Fruit fly (Drosophila melanogaster) whole organism, embryonic: Measurements from ENCODE around the gene CG32700.

Experiments used
- Atf3 ChIP-seq: fragments of 200-800 bp; sonication (Bioruptor generic); optimal IDR thresholded peaks from 3 replicates; lab custom pipeline; 2016; ENCODE audit warnings: missing biosample characterization, missing genetic modification characterization
- B-H1 ChIP-seq: fragments of 200-800 bp; sonication (Bioruptor generic); IDR thresholded peaks from 3 replicates; pipeline ENCODE4 v1.3.6; 2022; ENCODE audit warnings: missing biosample characterization, missing genetic modification characterization
- Bgb ChIP-seq: fragments of 200-800 bp; sonication (Bioruptor generic); IDR thresholded peaks from 2 replicates; pipeline ENCODE4 v1.3.6; 2022; ENCODE audit warnings: missing biosample characterization, missing genetic modification characterization; ENCODE audit not compliant: partially characterized antibody
- CG10979 ChIP-seq: fragments of 200-800 bp; sonication (Bioruptor generic); optimal IDR thresholded peaks from 2 replicates; lab custom pipeline; 2018; ENCODE audit warnings: missing biosample characterization, mild to moderate bottlenecking, missing genetic modification characterization, moderate library complexity
- CG11398 ChIP-seq: fragments of 200-800 bp; sonication (Bioruptor generic); optimal IDR thresholded peaks from 2 replicates; lab custom pipeline; 2016; ENCODE audit warnings: missing biosample characterization, missing genetic modification characterization
- CG12942 ChIP-seq: fragments of 200-800 bp; sonication (Bioruptor generic); optimal IDR thresholded peaks from 3 replicates; lab custom pipeline; 2016; ENCODE audit warnings: missing biosample characterization, missing genetic modification characterization
- CG13775 ChIP-seq: fragments of 200-800 bp; sonication (Bioruptor generic); optimal IDR thresholded peaks from 3 replicates; lab custom pipeline; 2017; ENCODE audit warnings: missing biosample characterization, mild to moderate bottlenecking, missing genetic modification characterization
- CG14441 ChIP-seq: fragments of 200-800 bp; sonication (Bioruptor generic); IDR thresholded peaks from 2 replicates; pipeline ENCODE4 v1.3.6; 2022; ENCODE audit warnings: missing biosample characterization, missing genetic modification characterization
- CG15011 ChIP-seq: fragments of 200-800 bp; sonication (Bioruptor generic); optimal IDR thresholded peaks from 3 replicates; lab custom pipeline; 2018; ENCODE audit warnings: missing biosample characterization, mild to moderate bottlenecking, missing genetic modification characterization
- CG1647 ChIP-seq: fragments of 200-800 bp; sonication (Bioruptor generic); optimal IDR thresholded peaks from 3 replicates; lab custom pipeline; 2016; ENCODE audit warnings: missing biosample characterization, missing genetic modification characterization
- CG17361 ChIP-seq: fragments of 200-800 bp; sonication (Bioruptor generic); IDR thresholded peaks from 3 replicates; pipeline ENCODE4 v1.3.6; 2022; ENCODE audit warnings: missing biosample characterization, missing genetic modification characterization
- CG1792 ChIP-seq: fragments of 200-800 bp; sonication (Bioruptor generic); optimal IDR thresholded peaks from 2 replicates; lab custom pipeline; 2016; ENCODE audit warnings: missing biosample characterization, missing genetic modification characterization
- CG18011 ChIP-seq: fragments of 200-800 bp; sonication (Bioruptor generic); optimal IDR thresholded peaks from 2 replicates; lab custom pipeline; 2017; ENCODE audit warnings: missing biosample characterization, missing genetic modification characterization, mild to moderate bottlenecking, moderate library complexity, missing genotype
- CG18262 ChIP-seq: fragments of 200-800 bp; optimal IDR thresholded peaks from 3 replicates; lab custom pipeline; 2019; ENCODE audit warnings: missing biosample characterization, mild to moderate bottlenecking, missing genetic modification characterization, moderate library complexity
- CG2199 ChIP-seq: fragments of 200-800 bp; sonication (Bioruptor generic); IDR thresholded peaks from 3 replicates; pipeline ENCODE4 v1.3.6; 2022; ENCODE audit warnings: missing biosample characterization, missing genetic modification characterization
- CG42726 ChIP-seq: fragments of 200-800 bp; sonication (Bioruptor generic); IDR thresholded peaks from 2 replicates; pipeline ENCODE4 v1.3.6; 2022; ENCODE audit warnings: missing biosample characterization, missing genetic modification characterization; ENCODE audit not compliant: partially characterized antibody
- CG43689 ChIP-seq: fragments of 200-800 bp; sonication (Bioruptor generic); IDR thresholded peaks from 2 replicates; pipeline ENCODE4 v1.3.6; 2022; ENCODE audit warnings: missing biosample characterization, missing genetic modification characterization
- CG6254 ChIP-seq: fragments of 200-800 bp; sonication (Bioruptor generic); optimal IDR thresholded peaks from 3 replicates; lab custom pipeline; 2017; ENCODE audit warnings: mild to moderate bottlenecking, missing biosample characterization, missing genetic modification reagents, missing genetic modification characterization
- CG6654 ChIP-seq: fragments of 200-800 bp; sonication (Bioruptor generic); optimal IDR thresholded peaks from 2 replicates; lab custom pipeline; 2017; ENCODE audit warnings: missing biosample characterization, mild to moderate bottlenecking, missing genetic modification characterization
- CG8359 ChIP-seq: fragments of 200-800 bp; sonication (Bioruptor generic); optimal IDR thresholded peaks from 2 replicates; lab custom pipeline; 2017; ENCODE audit warnings: missing biosample characterization, mild to moderate bottlenecking, missing genetic modification characterization, borderline replicate concordance
- Camta ChIP-seq: fragments of 200-800 bp; sonication (Bioruptor generic); optimal IDR thresholded peaks from 2 replicates; lab custom pipeline; 2016; ENCODE audit warnings: missing biosample characterization, missing genetic modification characterization
- Dbx ChIP-seq: fragments of 200-800 bp; sonication (Bioruptor generic); IDR thresholded peaks from 3 replicates; pipeline ENCODE4 v1.3.6; 2022; ENCODE audit warnings: missing biosample characterization, missing genetic modification characterization
- Dek ChIP-seq: fragments of 200-800 bp; sonication (Bioruptor generic); optimal IDR thresholded peaks from 3 replicates; lab custom pipeline; 2019; ENCODE audit warnings: missing biosample characterization, mild to moderate bottlenecking, missing genetic modification characterization, moderate library complexity
- Fer1 ChIP-seq: fragments of 200-800 bp; sonication (Bioruptor generic); optimal IDR thresholded peaks from 2 replicates; lab custom pipeline; 2017; ENCODE audit warnings: missing biosample characterization, mild to moderate bottlenecking, missing genetic modification characterization
- Fer3 ChIP-seq: fragments of 200-800 bp; sonication (Bioruptor generic); optimal IDR thresholded peaks from 2 replicates; lab custom pipeline; 2018; ENCODE audit warnings: missing biosample characterization, mild to moderate bottlenecking, missing genetic modification characterization, moderate library complexity
- Gug ChIP-seq: fragments of 200-800 bp; sonication (Bioruptor generic); IDR thresholded peaks from 4 replicates; pipeline ENCODE4 v1.3.6; 2022; ENCODE audit warnings: missing biosample characterization, missing genetic modification characterization
- Hand ChIP-seq: fragments of 200-800 bp; sonication (Bioruptor generic); optimal IDR thresholded peaks from 2 replicates; lab custom pipeline; 2017; ENCODE audit warnings: mild to moderate bottlenecking, missing biosample characterization, missing genetic modification reagents, missing genetic modification characterization
- Hmx ChIP-seq: fragments of 200-800 bp; sonication (Bioruptor generic); optimal IDR thresholded peaks from 2 replicates; lab custom pipeline; 2016; ENCODE audit warnings: missing biosample characterization, missing genetic modification characterization
- Hr51 ChIP-seq, 2 experiments: fragments of 200-800 bp; sonication (Bioruptor generic); optimal IDR thresholded peaks; 2 replicates in 1 of 2; 3 replicates in 1 of 2; lab custom pipeline; 2016 to 2018; ENCODE audit warnings: missing biosample characterization in 2 of 2, missing genetic modification characterization in 2 of 2, mild to moderate bottlenecking in 1 of 2, moderate library complexity in 1 of 2
- Max ChIP-seq: fragments of 200-800 bp; sonication (Bioruptor generic); optimal IDR thresholded peaks from 2 replicates; lab custom pipeline; 2016; ENCODE audit warnings: missing biosample characterization, mild to moderate bottlenecking, missing genetic modification characterization
- NFAT ChIP-seq: fragments of 200-800 bp; sonication (Bioruptor generic); IDR thresholded peaks from 2 replicates; pipeline ENCODE4 v1.3.6; 2022; ENCODE audit warnings: missing biosample characterization, missing genetic modification characterization
- Nf-YA ChIP-seq: fragments of 200-800 bp; sonication (Bioruptor generic); IDR thresholded peaks from 2 replicates; pipeline ENCODE4 v1.3.6; 2022; ENCODE audit warnings: missing biosample characterization, missing genetic modification characterization
- Opbp ChIP-seq: fragments of 200-800 bp; sonication (Bioruptor generic); IDR thresholded peaks from 3 replicates; pipeline ENCODE4 v1.3.6; 2022; ENCODE audit warnings: missing biosample characterization, missing genetic modification characterization; ENCODE audit not compliant: partially characterized antibody
- abd-A ChIP-seq: fragments of 200-800 bp; sonication (Bioruptor generic); optimal IDR thresholded peaks from 3 replicates; lab custom pipeline; 2019; ENCODE audit warnings: missing biosample characterization, mild to moderate bottlenecking, missing genetic modification characterization, moderate library complexity
- crc ChIP-seq: fragments of 200-800 bp; sonication (Bioruptor generic); optimal IDR thresholded peaks from 2 replicates; lab custom pipeline; 2016; ENCODE audit warnings: missing biosample characterization, missing genetic modification characterization
- ems ChIP-seq: fragments of 200-800 bp; sonication (Bioruptor generic); optimal IDR thresholded peaks from 3 replicates; lab custom pipeline; 2016; ENCODE audit warnings: missing biosample characterization, missing genetic modification characterization
- fd102C ChIP-seq: fragments of 200-800 bp; sonication (Bioruptor generic); optimal IDR thresholded peaks from 2 replicates; lab custom pipeline; 2018; ENCODE audit warnings: missing biosample characterization, mild to moderate bottlenecking, missing genetic modification characterization, moderate library complexity
- fd96Cb ChIP-seq: fragments of 200-800 bp; sonication (Bioruptor generic); optimal IDR thresholded peaks from 2 replicates; lab custom pipeline; 2018; ENCODE audit warnings: missing biosample characterization, mild to moderate bottlenecking, missing genetic modification characterization, moderate library complexity
- gce ChIP-seq: fragments of 200-800 bp; sonication (Bioruptor generic); IDR thresholded peaks from 3 replicates; pipeline ENCODE4 v1.3.6; 2022; ENCODE audit warnings: missing biosample characterization, missing genetic modification characterization
- grau ChIP-seq: fragments of 200-800 bp; optimal IDR thresholded peaks from 3 replicates; lab custom pipeline; 2019; ENCODE audit warnings: missing biosample characterization, mild to moderate bottlenecking, missing genetic modification characterization, moderate library complexity
- lmd ChIP-seq: fragments of 200-800 bp; sonication (Bioruptor generic); IDR thresholded peaks from 2 replicates; pipeline ENCODE4 v1.3.6; 2022; ENCODE audit warnings: missing biosample characterization, missing genetic modification characterization
- mam ChIP-seq: fragments of 200-800 bp; sonication (Bioruptor generic); optimal IDR thresholded peaks from 3 replicates; lab custom pipeline; 2016; ENCODE audit warnings: missing biosample characterization, missing genetic modification characterization
- oc ChIP-seq: fragments of 200-800 bp; sonication (Bioruptor generic); optimal IDR thresholded peaks from 2 replicates; lab custom pipeline; 2018; ENCODE audit warnings: missing biosample characterization, mild to moderate bottlenecking, missing genetic modification characterization, moderate library complexity
- pan ChIP-seq, 4 experiments: fragments of >200 bp in 3 of 4; fragments of 200-800 bp in 1 of 4; sonication (Bioruptor generic) in 1 of 4; optimal IDR thresholded peaks in 3 of 4; IDR thresholded peaks in 1 of 4; 2 replicates each; pipeline versions ENCODE4 v1.3.6 to Lab custom; 2017 to 2022; ENCODE audit warnings: missing biosample characterization in 2 of 4, missing genetic modification characterization in 2 of 4, mixed read lengths in 1 of 4
- pfk ChIP-seq: fragments of 200-800 bp; sonication (Bioruptor generic); optimal IDR thresholded peaks from 2 replicates; lab custom pipeline; 2018; ENCODE audit warnings: missing biosample characterization, mild to moderate bottlenecking, missing genetic modification characterization, moderate library complexity
- phol ChIP-seq: fragments of 200-800 bp; sonication (Bioruptor generic); optimal IDR thresholded peaks from 3 replicates; lab custom pipeline; 2018; ENCODE audit warnings: missing biosample characterization, mild to moderate bottlenecking, missing genetic modification characterization, moderate library complexity
- slbo ChIP-seq: fragments of 200-800 bp; sonication (Bioruptor generic); IDR thresholded peaks from 2 replicates; pipeline ENCODE4 v1.3.6; 2022; ENCODE audit warnings: missing biosample characterization, missing genetic modification characterization
- so ChIP-seq: fragments of 200-800 bp; sonication (Bioruptor generic); IDR thresholded peaks from 3 replicates; pipeline ENCODE4 v1.3.6; 2022; ENCODE audit warnings: missing biosample characterization, missing genetic modification characterization
- tap ChIP-seq: fragments of 200-800 bp; optimal IDR thresholded peaks from 3 replicates; lab custom pipeline; 2019; ENCODE audit warnings: missing biosample characterization, mild to moderate bottlenecking, missing genetic modification characterization, moderate library complexity
- tx ChIP-seq: fragments of 200-800 bp; sonication (Bioruptor generic); optimal IDR thresholded peaks from 2 replicates; lab custom pipeline; 2016; ENCODE audit warnings: missing biosample characterization, missing genetic modification characterization
- yki ChIP-seq: fragments of >200 bp; optimal IDR thresholded peaks from 3 replicates; lab custom pipeline; 2018

The CG32700 gene

dm6 chrX:9466150-9466549 lies 84.5 kb downstream of the CG32700 start (continued):
- TF ChIP-seq so (GFP tag; lab: Robert Waterston, UW): no peak
- TF ChIP-seq Gug (GFP tag; lab: Robert Waterston, UW): no peak
- TF ChIP-seq Nf-YA (GFP tag; lab: Robert Waterston, UW): no peak
- TF ChIP-seq oc (tag; lab: Kevin White, UChicago): no peak
- no peak for TF ChIP-seq NFAT (GFP tag; lab: Robert Waterston, UW)
- TF ChIP-seq fd96Cb: peak; percentile 1
- TF ChIP-seq B-H1 (GFP tag; lab: Robert Waterston, UW): no peak
- no peak for TF ChIP-seq Fer1
- TF ChIP-seq phol: peak; percentile 22
- TF ChIP-seq crc (GFP tag; lab: Kevin White, UChicago): no peak
- peak; percentile 10 for TF ChIP-seq CG10979 (tag; lab: Kevin White, UChicago)
- no peak for TF ChIP-seq Bgb (GFP tag; lab: Robert Waterston, UW)
- no peak for TF ChIP-seq Hand (GFP tag; lab: Kevin White, UChicago)
- no peak for TF ChIP-seq pfk (GFP tag; lab: Kevin White, UChicago)
- TF ChIP-seq Atf3 (GFP tag; lab: Kevin White, UChicago): no peak
- no peak for TF ChIP-seq CG2199 (GFP tag; lab: Robert Waterston, UW)
- TF ChIP-seq CG1647 (GFP tag; lab: Kevin White, UChicago): no peak
- TF ChIP-seq ems (GFP tag; lab: Kevin White, UChicago): no peak
- no peak for TF ChIP-seq CG6654 (GFP tag; lab: Kevin White, UChicago)
- TF ChIP-seq tx (GFP tag; lab: Kevin White, UChicago): no peak
- TF ChIP-seq pan (optimal IDR thresholded peaks at IDR 0.05; lab: Kevin White, UChicago): no peak
- TF ChIP-seq pan (GFP tag; optimal IDR thresholded peaks at IDR 0.05 in 1 of 2, IDR thresholded peaks at IDR 0.05 in 1 of 2): no peak
- no peak for TF ChIP-seq gce (GFP tag; lab: Robert Waterston, UW)
- no peak for TF ChIP-seq Camta
- no peak for TF ChIP-seq CG15011 (GFP tag; lab: Kevin White, UChicago)
- TF ChIP-seq Hr51 (GFP tag; optimal IDR thresholded peaks at IDR 0.05; lab: Kevin White, UChicago): peak in 1 of 2 experiments; percentile 45
- TF ChIP-seq slbo (GFP tag; lab: Robert Waterston, UW): no peak
- TF ChIP-seq CG18262 (tag; lab: Kevin White, UChicago): peak; percentile 9
- TF ChIP-seq CG8359 (GFP tag; lab: Kevin White, UChicago): no peak
- TF ChIP-seq Dek (tag; lab: Kevin White, UChicago): no peak
- no peak for TF ChIP-seq CG6254 (GFP tag; lab: Kevin White, UChicago)
- no peak for TF ChIP-seq Dbx (GFP tag; lab: Robert Waterston, UW)
- TF ChIP-seq CG18011 (GFP tag; lab: Kevin White, UChicago): no peak
- TF ChIP-seq grau (tag; lab: Kevin White, UChicago): peak; percentile 11
- TF ChIP-seq CG17361 (GFP tag; lab: Robert Waterston, UW): 0 out of 3 replicates have a peak, but pooled peaks have one; percentile 11
- TF ChIP-seq yki (lab: Kevin White, UChicago): no peak
- TF ChIP-seq Fer3 (tag; lab: Kevin White, UChicago): no peak
- no peak for TF ChIP-seq CG11398 (GFP tag; lab: Kevin White, UChicago)
- TF ChIP-seq abd-A (tag; lab: Kevin White, UChicago): no peak
- TF ChIP-seq Max (GFP tag; lab: Kevin White, UChicago): no peak
- no peak for TF ChIP-seq tap (tag; lab: Kevin White, UChicago)
- TF ChIP-seq CG42726 (GFP tag; lab: Robert Waterston, UW): no peak
- TF ChIP-seq CG12942 (GFP tag; lab: Kevin White, UChicago): no peak
- no peak for TF ChIP-seq Opbp (GFP tag; lab: Robert Waterston, UW)
- no peak for TF ChIP-seq lmd (GFP tag; lab: Robert Waterston, UW)
- TF ChIP-seq mam (GFP tag; lab: Kevin White, UChicago): no peak
- no peak for TF ChIP-seq CG43689 (GFP tag; lab: Robert Waterston, UW)
- no peak for TF ChIP-seq CG1792 (GFP tag; lab: Kevin White, UChicago)
- TF ChIP-seq Hmx (GFP tag; lab: Kevin White, UChicago): no peak
- no peak for TF ChIP-seq CG14441 (GFP tag; lab: Robert Waterston, UW)
- no peak for TF ChIP-seq CG13775
- no peak for TF ChIP-seq fd102C (GFP tag; lab: Kevin White, UChicago)
